Fruit fly (Drosophila melanogaster) whole organism, embryonic: ENCODE measurements around the gene c12.1.

Source experiments
- Ada2b ChIP-seq: fragments of 200-800 bp; sonication (Bioruptor generic); IDR thresholded peaks from 2 replicates; pipeline ENCODE4 v1.3.6; 2022; ENCODE audit warnings: missing biosample characterization, missing genetic modification characterization
- Aef1 ChIP-seq: fragments of 200-800 bp; sonication (Bioruptor generic); IDR thresholded peaks from 3 replicates; pipeline ENCODE4 v1.3.6; 2022; ENCODE audit warnings: missing biosample characterization, missing genetic modification characterization
- Awh ChIP-seq: fragments of 200-800 bp; sonication (Bioruptor generic); IDR thresholded peaks from 2 replicates; pipeline ENCODE4, ENCODE4 v1.3.6; 2022; ENCODE audit warnings: missing biosample characterization, missing genetic modification characterization
- CG10979 ChIP-seq: fragments of 200-800 bp; sonication (Bioruptor generic); optimal IDR thresholded peaks from 2 replicates; lab custom pipeline; 2018; ENCODE audit warnings: missing biosample characterization, mild to moderate bottlenecking, missing genetic modification characterization, moderate library complexity
- CG13287 ChIP-seq: fragments of 200-800 bp; sonication (Bioruptor generic); IDR thresholded peaks from 2 replicates; pipeline ENCODE4 v1.3.6; 2022; ENCODE audit warnings: missing biosample characterization, missing genetic modification characterization; ENCODE audit not compliant: partially characterized antibody
- CG13775 ChIP-seq: fragments of 200-800 bp; sonication (Bioruptor generic); optimal IDR thresholded peaks from 3 replicates; lab custom pipeline; 2017; ENCODE audit warnings: missing biosample characterization, mild to moderate bottlenecking, missing genetic modification characterization
- CG14050 ChIP-seq: fragments of 200-800 bp; sonication (Bioruptor generic); IDR thresholded peaks from 3 replicates; pipeline ENCODE4 v1.3.6; 2022; ENCODE audit warnings: missing biosample characterization, missing genetic modification characterization
- CG1603 ChIP-seq: fragments of 200-800 bp; sonication (Bioruptor generic); optimal IDR thresholded peaks from 2 replicates; lab custom pipeline; 2019; ENCODE audit warnings: missing biosample characterization, mild to moderate bottlenecking, missing genetic modification characterization, moderate library complexity
- CG16779 ChIP-seq: fragments of 200-800 bp; sonication (Bioruptor generic); IDR thresholded peaks from 2 replicates; pipeline ENCODE4 v1.3.6; 2022; ENCODE audit warnings: missing biosample characterization, missing genetic modification characterization
- CG17328 ChIP-seq: fragments of 200-800 bp; sonication (Bioruptor generic); IDR thresholded peaks from 2 replicates; pipeline ENCODE4 v1.3.6; 2022; ENCODE audit warnings: missing biosample characterization, missing genetic modification characterization
- CG30020 ChIP-seq: fragments of 200-800 bp; optimal IDR thresholded peaks from 2 replicates; lab custom pipeline; 2019; ENCODE audit warnings: missing biosample characterization, mild to moderate bottlenecking, missing genetic modification characterization, moderate library complexity
- CG3838 ChIP-seq: fragments of 200-800 bp; sonication (Bioruptor generic); optimal IDR thresholded peaks from 3 replicates; lab custom pipeline; 2016; ENCODE audit warnings: missing biosample characterization, missing genetic modification characterization
- CG4820 ChIP-seq: fragments of 200-800 bp; sonication (Bioruptor generic); optimal IDR thresholded peaks from 3 replicates; lab custom pipeline; 2016; ENCODE audit warnings: missing biosample characterization, missing genetic modification characterization
- CG9817 ChIP-seq: fragments of 200-800 bp; sonication (Bioruptor generic); optimal IDR thresholded peaks from 2 replicates; lab custom pipeline; 2018; ENCODE audit warnings: missing biosample characterization, mild to moderate bottlenecking, missing genetic modification characterization, moderate library complexity
- CG9876 ChIP-seq: fragments of 200-800 bp; sonication (Bioruptor generic); optimal IDR thresholded peaks from 2 replicates; lab custom pipeline; 2016; ENCODE audit warnings: missing biosample characterization, missing genetic modification characterization
- Camta ChIP-seq: fragments of 200-800 bp; sonication (Bioruptor generic); optimal IDR thresholded peaks from 2 replicates; lab custom pipeline; 2016; ENCODE audit warnings: missing biosample characterization, missing genetic modification characterization
- HLH3B ChIP-seq: fragments of 200-800 bp; sonication (Bioruptor generic); IDR thresholded peaks from 2 replicates; pipeline ENCODE4 v1.3.6; 2022; ENCODE audit warnings: missing biosample characterization, missing genetic modification characterization
- Kr ChIP-seq: fragments of 200-800 bp; sonication (Bioruptor generic); optimal IDR thresholded peaks from 2 replicates; lab custom pipeline; 2017; ENCODE audit warnings: missing biosample characterization, mild to moderate bottlenecking, missing genetic modification characterization
- NC2α ChIP-seq: fragments of 200-800 bp; sonication (Bioruptor generic); optimal IDR thresholded peaks from 2 replicates; lab custom pipeline; 2016; ENCODE audit warnings: missing biosample characterization, missing genetic modification characterization
- Nf-YA ChIP-seq: fragments of 200-800 bp; sonication (Bioruptor generic); IDR thresholded peaks from 2 replicates; pipeline ENCODE4 v1.3.6; 2022; ENCODE audit warnings: missing biosample characterization, missing genetic modification characterization
- Six4 ChIP-seq: fragments of 200-800 bp; sonication (Bioruptor generic); optimal IDR thresholded peaks from 2 replicates; lab custom pipeline; 2016; ENCODE audit warnings: missing biosample characterization, missing genetic modification characterization
- Trl ChIP-seq, 3 experiments: fragments of >200 bp in 2 of 3; fragments of 200-800 bp in 1 of 3; sonication (Bioruptor generic) in 1 of 3; optimal IDR thresholded peaks; 2 replicates in 1 of 3; 3 replicates in 2 of 3; lab custom pipeline; 2016 to 2017; ENCODE audit warnings: missing biosample characterization in 1 of 3, missing genetic modification characterization in 1 of 3
- abd-A ChIP-seq: fragments of 200-800 bp; sonication (Bioruptor generic); optimal IDR thresholded peaks from 3 replicates; lab custom pipeline; 2019; ENCODE audit warnings: missing biosample characterization, mild to moderate bottlenecking, missing genetic modification characterization, moderate library complexity
- ac ChIP-seq: fragments of 200-800 bp; sonication (Bioruptor generic); optimal IDR thresholded peaks from 3 replicates; lab custom pipeline; 2017; ENCODE audit warnings: missing biosample characterization, mild to moderate bottlenecking, missing genetic modification characterization
- al ChIP-seq: fragments of 200-800 bp; sonication (Bioruptor generic); IDR thresholded peaks from 2 replicates; pipeline ENCODE4 v1.3.6; 2022; ENCODE audit warnings: missing biosample characterization, missing genetic modification characterization
- amos ChIP-seq: fragments of 200-800 bp; sonication (Bioruptor generic); IDR thresholded peaks from 2 replicates; pipeline ENCODE4 v1.3.6; 2022; ENCODE audit warnings: missing biosample characterization, missing genetic modification characterization; ENCODE audit not compliant: partially characterized antibody
- ap ChIP-seq: fragments of 200-800 bp; sonication (Bioruptor generic); IDR thresholded peaks from 2 replicates; pipeline ENCODE4 v1.3.6; 2022; ENCODE audit warnings: missing biosample characterization, missing genetic modification characterization
- chinmo ChIP-seq: fragments of 200-800 bp; sonication (Bioruptor generic); IDR thresholded peaks from 4 replicates; pipeline ENCODE4 v1.3.6; 2022; ENCODE audit warnings: missing biosample characterization, missing genetic modification characterization; ENCODE audit not compliant: partially characterized antibody
- crp ChIP-seq, 2 experiments: fragments of 200-800 bp; sonication (Bioruptor generic); optimal IDR thresholded peaks; 2 replicates in 1 of 2; 3 replicates in 1 of 2; lab custom pipeline; 2017; ENCODE audit warnings: missing biosample characterization in 2 of 2, missing genetic modification characterization in 2 of 2, mild to moderate bottlenecking in 1 of 2, moderate library complexity in 1 of 2
- cwo ChIP-seq: fragments of 200-800 bp; sonication (Bioruptor generic); optimal IDR thresholded peaks from 3 replicates; lab custom pipeline; 2017; ENCODE audit warnings: missing biosample characterization, missing genetic modification characterization, mild to moderate bottlenecking, moderate library complexity, missing genetic modification reagents
- dysf ChIP-seq: fragments of 200-800 bp; sonication (Bioruptor generic); IDR thresholded peaks from 3 replicates; pipeline ENCODE4 v1.3.6; 2022; ENCODE audit warnings: missing biosample characterization, missing genetic modification characterization
- exex ChIP-seq: fragments of 200-800 bp; sonication (Bioruptor generic); optimal IDR thresholded peaks from 4 replicates; lab custom pipeline; 2018; ENCODE audit warnings: missing biosample characterization, mild to moderate bottlenecking, missing genetic modification characterization, moderate library complexity
- eyg ChIP-seq: fragments of 200-800 bp; sonication (Bioruptor generic); optimal IDR thresholded peaks from 3 replicates; lab custom pipeline; 2016; ENCODE audit warnings: missing biosample characterization, missing genetic modification characterization
- fru ChIP-seq: fragments of >200 bp; optimal IDR thresholded peaks from 2 replicates; lab custom pipeline; 2017
- hkb ChIP-seq, 2 experiments: fragments of 200-800 bp in 1 of 2; fragments of >200 bp in 1 of 2; sonication (Bioruptor generic) in 1 of 2; IDR thresholded peaks in 1 of 2; optimal IDR thresholded peaks in 1 of 2; 2 replicates each; pipeline versions ENCODE4 v1.3.6 to Lab custom; 2017 to 2022; ENCODE audit warnings: missing biosample characterization in 1 of 2, missing genetic modification characterization in 1 of 2
- jumu ChIP-seq: fragments of 200-800 bp; sonication (Bioruptor generic); optimal IDR thresholded peaks from 3 replicates; lab custom pipeline; 2016; ENCODE audit warnings: missing biosample characterization, missing genetic modification characterization
- klu ChIP-seq: fragments of 200-800 bp; sonication (Bioruptor generic); IDR thresholded peaks from 2 replicates; pipeline ENCODE4 v1.3.6; 2022; ENCODE audit warnings: missing biosample characterization, missing genetic modification characterization
- mam ChIP-seq: fragments of 200-800 bp; sonication (Bioruptor generic); optimal IDR thresholded peaks from 3 replicates; lab custom pipeline; 2016; ENCODE audit warnings: missing biosample characterization, missing genetic modification characterization
- mld ChIP-seq: fragments of 200-800 bp; sonication (Bioruptor generic); IDR thresholded peaks from 3 replicates; pipeline ENCODE4 v1.3.6; 2022; ENCODE audit warnings: missing biosample characterization, missing genetic modification characterization; ENCODE audit not compliant: partially characterized antibody
- repo ChIP-seq: fragments of 200-800 bp; sonication (Bioruptor generic); optimal IDR thresholded peaks from 2 replicates; lab custom pipeline; 2016; ENCODE audit warnings: missing biosample characterization, missing genetic modification characterization
- rib ChIP-seq: fragments of 200-800 bp; sonication (Bioruptor generic); IDR thresholded peaks from 2 replicates; pipeline ENCODE4 v1.3.6; 2022; ENCODE audit warnings: missing biosample characterization, missing genetic modification characterization
- salm ChIP-seq: fragments of 200-800 bp; sonication (Bioruptor generic); optimal IDR thresholded peaks from 2 replicates; lab custom pipeline; 2018; ENCODE audit warnings: missing biosample characterization, mild to moderate bottlenecking, missing genetic modification characterization
- seq ChIP-seq: fragments of 200-800 bp; sonication (Bioruptor generic); IDR thresholded peaks from 2 replicates; pipeline ENCODE4 v1.3.6; 2022; ENCODE audit warnings: missing biosample characterization, missing genetic modification characterization
- ssp ChIP-seq: fragments of 200-800 bp; sonication (Bioruptor generic); IDR thresholded peaks from 2 replicates; pipeline ENCODE4 v1.3.6; 2022; ENCODE audit warnings: missing biosample characterization, missing genetic modification characterization
- tll ChIP-seq, 2 experiments: fragments of 200-800 bp in 1 of 2; fragments of >200 bp in 1 of 2; sonication (Bioruptor generic) in 1 of 2; optimal IDR thresholded peaks; 2 replicates each; lab custom pipeline; 2017 to 2019; ENCODE audit warnings: missing biosample characterization in 2 of 2, missing genetic modification characterization in 2 of 2, mild to moderate bottlenecking in 1 of 2, moderate library complexity in 1 of 2
- trh ChIP-seq: fragments of 200-800 bp; sonication (Bioruptor generic); optimal IDR thresholded peaks from 2 replicates; lab custom pipeline; 2016; ENCODE audit warnings: missing biosample characterization, missing genetic modification characterization
- ttk ChIP-seq: fragments of 200-800 bp; sonication (Bioruptor generic); IDR thresholded peaks from 2 replicates; pipeline ENCODE4 v2.1.2; 2022; ENCODE audit warnings: missing biosample characterization, missing genetic modification characterization
- unpg ChIP-seq: fragments of 200-800 bp; sonication (Bioruptor generic); optimal IDR thresholded peaks from 3 replicates; lab custom pipeline; 2018; ENCODE audit warnings: missing biosample characterization, mild to moderate bottlenecking, missing genetic modification characterization, moderate library complexity
- vvl ChIP-seq: fragments of 200-800 bp; sonication (Bioruptor generic); IDR thresholded peaks from 2 replicates; pipeline ENCODE4 v1.3.6; 2022; ENCODE audit warnings: missing biosample characterization, missing genetic modification characterization
- z ChIP-seq: fragments of 200-800 bp; sonication (Bioruptor generic); IDR thresholded peaks from 3 replicates; pipeline ENCODE4 v1.3.6; 2022; ENCODE audit warnings: missing biosample characterization, missing genetic modification characterization

The c12.1 gene

DNA sequence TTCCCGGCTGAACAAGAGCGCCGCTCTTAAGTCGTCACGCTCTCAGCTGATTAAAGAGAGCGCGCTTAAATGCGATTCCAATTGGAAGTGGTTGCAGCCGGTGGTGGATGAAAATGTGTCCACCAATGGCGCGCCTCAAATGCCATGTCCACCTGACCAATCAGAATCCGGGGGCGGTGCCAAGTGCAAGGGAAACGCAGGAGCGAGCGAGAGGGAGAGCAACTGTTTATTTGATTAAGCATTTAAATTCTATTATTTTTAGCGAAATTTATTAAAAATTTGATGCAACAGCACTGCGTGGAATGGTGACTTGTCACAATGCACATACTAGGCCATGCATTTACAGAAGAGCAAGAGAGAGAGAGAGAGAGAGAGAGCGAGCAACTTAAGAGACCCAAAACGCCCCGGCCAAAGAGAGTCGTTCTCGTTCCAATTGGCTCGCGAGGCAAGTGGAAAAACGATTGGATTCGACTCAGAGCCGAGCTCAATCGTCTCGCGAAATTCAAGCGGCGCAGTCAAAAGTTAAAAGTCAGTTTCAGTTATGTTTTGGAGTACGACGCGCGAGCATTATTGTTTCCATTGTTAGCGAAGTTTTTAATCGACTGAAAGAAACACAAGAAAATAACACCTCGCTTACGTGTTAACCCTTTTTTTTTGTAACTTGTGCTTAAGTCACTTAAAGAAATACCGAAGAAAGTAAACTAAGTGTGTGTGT lies 34.8 kb downstream of the c12.1 start, which contains the start of gene lz (continued):
- TF ChIP-seq hkb (optimal IDR thresholded peaks at IDR 0.05; lab: Kevin White, UChicago) (no peak), hkb (GFP tag; IDR thresholded peaks at IDR 0.05; lab: Robert Waterston, UW) (no peak), repo (no peak), Trl (optimal IDR thresholded peaks at IDR 0.05; lab: Kevin White, UChicago) (peak; percentile 89 to 96), Trl (GFP tag; optimal IDR thresholded peaks at IDR 0.05; lab: Kevin White, UChicago) (no peak), ap (GFP tag; lab: Robert Waterston, UW) (no peak), tll (GFP tag; optimal IDR thresholded peaks at IDR 0.05; lab: Kevin White, UChicago) (peak in 1 of 2 experiments; percentile 52), al (no peak), Aef1 (GFP tag; lab: Robert Waterston, UW) (no peak), CG4820 (GFP tag; lab: Kevin White, UChicago) (no peak), mld (GFP tag; lab: Robert Waterston, UW) (no peak), chinmo (0 out of 4 replicates have a peak, but pooled peaks have one; percentile 52), ttk (GFP tag; lab: Robert Waterston, UW) (no peak), CG30020 (tag; lab: Kevin White, UChicago) (no peak), mam (GFP tag; lab: Kevin White, UChicago) (no peak), exex (tag; lab: Kevin White, UChicago) (no peak), jumu (no peak), cwo (GFP tag; lab: Kevin White, UChicago) (no peak), Six4 (GFP tag; lab: Kevin White, UChicago) (no peak), klu (GFP tag; lab: Robert Waterston, UW) (no peak), CG17328 (GFP tag; lab: Robert Waterston, UW) (no peak), crp (GFP tag; optimal IDR thresholded peaks at IDR 0.05; lab: Kevin White, UChicago) (no peak), eyg (GFP tag; lab: Kevin White, UChicago) (no peak), Awh (GFP tag; lab: Robert Waterston, UW) (no peak), NC2α (GFP tag; lab: Kevin White, UChicago) (no peak), ac (GFP tag; lab: Kevin White, UChicago) (no peak), CG9817 (tag; lab: Kevin White, UChicago) (no peak), seq (GFP tag; lab: Robert Waterston, UW) (no peak; the same call in 1 of the 2 replicates), unpg (GFP tag; lab: Kevin White, UChicago) (no peak), vvl (GFP tag; lab: Robert Waterston, UW) (no peak), CG13775 (GFP tag; lab: Kevin White, UChicago) (no peak), CG3838 (GFP tag; lab: Kevin White, UChicago) (no peak), dysf (no peak), CG10979 (tag; lab: Kevin White, UChicago) (no peak), Camta (GFP tag; lab: Kevin White, UChicago) (no peak), CG14050 (GFP tag; lab: Robert Waterston, UW) (no peak), abd-A (tag; lab: Kevin White, UChicago) (no peak), salm (tag; lab: Kevin White, UChicago) (no peak), CG1603 (no peak), HLH3B (GFP tag; lab: Robert Waterston, UW) (no peak), CG13287 (GFP tag; lab: Robert Waterston, UW) (0 out of 2 replicates have a peak, but pooled peaks have one; percentile 8), trh (GFP tag; lab: Kevin White, UChicago) (no peak), Nf-YA (GFP tag; lab: Robert Waterston, UW) (peak; percentile 37; the same call in 1 of the 2 replicates), Kr (GFP tag; lab: Kevin White, UChicago) (no peak), CG16779 (GFP tag; lab: Robert Waterston, UW) (no peak), amos (GFP tag; lab: Robert Waterston, UW) (no peak), Ada2b (GFP tag; lab: Robert Waterston, UW) (no peak), z (0 out of 3 replicates have a peak, but pooled peaks have one; percentile 48), CG9876 (no peak), rib (GFP tag; lab: Robert Waterston, UW) (no peak), fru (no peak), ssp (GFP tag; lab: Robert Waterston, UW) (no peak)
